Fruit fly (Drosophila melanogaster) whole organism, larva: ENCODE measurements around the gene Gnmt.

Experiments used
- noc ChIP-seq: fragments of 200-800 bp; sonication (Bioruptor generic); optimal IDR thresholded peaks from 3 replicates; lab custom pipeline; 2019; ENCODE audit warnings: missing biosample characterization, mild to moderate bottlenecking, missing genetic modification characterization, moderate library complexity

The Gnmt gene

DNA sequence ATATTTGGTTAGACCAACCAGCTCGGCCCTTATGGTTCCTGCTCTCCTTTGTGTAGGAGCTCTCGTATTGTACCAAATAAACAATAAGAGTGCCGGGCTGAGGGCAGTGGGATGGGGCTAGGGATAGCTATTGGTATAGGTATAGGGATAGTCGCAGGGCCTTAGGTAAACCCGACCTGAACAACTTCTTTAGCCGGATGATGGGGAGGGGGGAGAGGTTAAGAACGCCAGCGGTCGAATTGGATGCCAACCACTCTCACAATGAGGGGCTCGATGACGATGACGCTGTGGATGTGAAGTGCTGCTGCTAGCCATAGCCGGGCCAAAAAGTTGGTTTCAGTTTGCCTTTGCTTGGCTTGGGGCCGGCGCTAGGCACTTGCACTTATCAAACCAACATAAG lies 27.1 kb upstream of the Gnmt start:
- no peak for TF ChIP-seq noc (tag; lab: Kevin White, UChicago)

DNA sequence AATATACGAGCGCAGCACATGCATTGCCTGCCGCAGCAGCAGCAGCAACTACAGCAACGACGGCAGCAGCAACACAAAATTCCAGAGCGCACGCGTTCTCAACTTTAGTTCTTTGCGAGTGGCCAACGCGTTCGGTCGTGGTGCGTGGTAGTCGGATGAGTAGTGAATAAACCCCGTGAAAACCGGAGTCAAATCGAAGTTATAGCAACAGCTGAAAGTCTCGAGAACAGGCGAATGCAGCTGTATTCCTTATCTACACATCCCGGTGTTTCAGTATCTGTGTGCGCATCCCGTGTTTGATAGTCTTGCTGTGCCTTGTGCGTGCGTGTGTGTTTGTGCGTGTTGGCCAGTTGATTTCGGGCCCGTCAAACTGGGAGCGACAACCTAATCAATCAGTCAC lies 26.5 kb upstream of the Gnmt start, which contains the start of gene Dtg:
Gene Dtg, plus strand, starts transcription at position 105 of the 400 bp plus-strand sequence.
- TF ChIP-seq noc (tag; lab: Kevin White, UChicago): no peak

dm6 chr3R:12649099-12650029 lies 25.0 kb upstream of the Gnmt start:
- TF ChIP-seq noc (tag; lab: Kevin White, UChicago): no peak

DNA sequence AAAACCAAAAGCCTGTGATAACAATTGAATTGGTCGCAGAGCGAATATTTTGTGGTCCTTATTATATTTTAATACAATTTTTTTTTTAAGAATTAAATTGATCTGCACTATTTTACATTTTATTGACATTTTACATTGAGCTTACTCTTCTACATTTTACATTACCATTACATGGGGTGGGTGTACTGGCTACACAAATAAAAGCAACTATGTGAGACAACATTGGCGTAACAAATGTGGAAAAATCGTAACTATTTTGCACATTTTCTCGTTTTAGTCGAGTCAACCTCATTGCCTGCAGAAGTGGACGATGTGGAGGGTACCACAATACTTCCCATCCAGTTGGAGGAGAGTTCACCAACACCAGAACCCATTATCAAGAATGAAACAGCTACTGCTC lies 23.9 kb upstream of the Gnmt start:
- no peak for TF ChIP-seq noc (tag; lab: Kevin White, UChicago)

- no peak for TF ChIP-seq noc (tag; lab: Kevin White, UChicago)
Observed at dm6 chr3R:12652736-12653135, 21.7 kb upstream of the Gnmt start.

- TF ChIP-seq noc (tag; lab: Kevin White, UChicago): peak; percentile 67
Observed at dm6 chr3R:12653511-12654252, 20.7 kb upstream of the Gnmt start.

- TF ChIP-seq noc (tag; lab: Kevin White, UChicago): no peak
Observed at dm6 chr3R:12654253-12654623, 20.2 kb upstream of the Gnmt start, which contains the start of gene CG6225. Gene CG6225, plus strand, starts transcription at chr3R:12654577.

DNA sequence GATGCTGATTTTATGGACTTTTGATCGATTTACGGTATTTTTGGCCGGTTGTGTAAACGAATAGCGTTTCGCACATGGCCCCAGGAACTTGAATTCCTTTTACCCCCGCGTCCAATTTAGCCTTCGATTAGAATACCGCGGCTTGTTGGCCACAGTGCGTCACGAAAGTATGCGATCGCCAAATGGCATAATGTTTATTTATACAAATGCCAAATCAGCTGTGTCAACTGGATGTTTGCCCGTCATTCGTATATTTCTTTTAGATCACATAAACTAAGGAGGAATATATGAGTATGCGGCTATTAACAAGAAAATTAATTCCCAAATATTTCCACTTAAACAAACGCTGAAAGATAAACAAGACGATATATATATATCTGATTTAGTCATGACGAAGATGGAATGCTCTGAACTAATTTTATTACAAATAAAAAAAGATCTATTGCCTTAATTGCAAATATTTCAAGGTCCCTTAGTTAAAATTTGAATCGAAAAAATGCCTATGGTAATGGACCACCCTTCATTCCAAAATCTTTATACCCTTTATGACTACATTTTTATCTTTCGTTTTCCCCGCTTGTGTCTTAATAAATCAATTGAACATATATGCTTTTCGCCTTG lies 17.4 kb upstream of the Gnmt start:
- TF ChIP-seq noc (tag; lab: Kevin White, UChicago): peak; percentile 9

dm6 chr3R:12662531-12662930 lies 11.9 kb upstream of the Gnmt start, which contains the start of gene CG14395:
Gene CG14395, plus strand, starts transcription at chr3R:12662831.
- TF ChIP-seq noc (tag; lab: Kevin White, UChicago): no peak

DNA sequence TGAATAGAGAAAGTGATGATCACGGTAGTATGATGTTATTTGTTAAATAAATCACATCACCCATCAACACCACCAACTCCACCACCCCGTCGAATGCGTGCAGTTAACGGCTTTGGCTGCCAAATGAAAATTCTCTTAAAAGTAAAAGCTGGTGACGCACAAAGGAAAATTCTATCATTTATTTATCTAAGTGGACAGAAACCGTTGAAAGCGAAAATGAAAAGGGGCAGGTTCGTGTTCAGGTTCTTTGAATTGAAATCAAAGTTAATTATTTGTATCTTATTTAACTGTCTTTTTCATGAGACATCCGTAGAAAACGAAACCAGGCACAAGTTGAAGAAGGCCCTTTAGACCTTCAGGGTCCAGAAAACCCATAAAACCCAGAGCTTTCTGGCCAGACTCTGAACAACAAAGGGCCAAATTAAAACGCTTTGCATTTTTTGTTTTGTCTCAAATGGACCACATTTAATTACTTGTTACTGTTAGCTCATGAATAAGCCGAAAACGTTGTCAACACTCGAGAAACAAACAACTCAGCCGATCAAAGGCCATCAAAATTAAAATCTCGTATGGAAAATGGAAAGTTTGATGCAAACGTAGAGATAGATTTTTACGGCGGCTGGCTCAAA lies 8.1 kb upstream of the Gnmt start:
- TF ChIP-seq noc (tag; lab: Kevin White, UChicago): no peak

- TF ChIP-seq noc (tag; lab: Kevin White, UChicago): no peak
Observed at dm6 chr3R:12676160-12676559, 1.8 kb downstream of the Gnmt start, which contains the start of gene CG43630. Gene CG43630, minus strand, starts transcription at chr3R:12676260.

DNA sequence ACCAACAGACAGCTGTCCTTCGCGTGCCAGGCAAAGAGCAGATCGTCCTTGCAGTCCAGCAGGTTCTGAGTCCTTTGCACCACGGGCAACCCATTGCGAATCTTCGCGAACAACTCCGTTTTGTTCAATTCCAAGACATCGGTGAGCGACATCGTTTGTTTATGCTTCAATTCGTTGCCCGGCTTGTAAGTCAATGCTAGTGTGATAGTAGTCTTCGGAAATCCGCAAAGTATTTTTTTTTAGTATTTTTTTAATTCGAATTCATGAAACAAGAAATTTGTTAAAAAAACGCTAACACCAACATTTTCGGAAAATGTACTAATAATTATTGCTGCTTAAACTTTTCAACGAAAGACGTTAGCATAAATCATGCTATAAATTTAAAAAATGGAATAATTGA lies 4.4 kb downstream of the Gnmt start, which contains the start of gene mbo:
Gene mbo, minus strand, starts transcription at position 203 of the 400 bp plus-strand sequence.
- TF ChIP-seq noc (tag; lab: Kevin White, UChicago): no peak

DNA sequence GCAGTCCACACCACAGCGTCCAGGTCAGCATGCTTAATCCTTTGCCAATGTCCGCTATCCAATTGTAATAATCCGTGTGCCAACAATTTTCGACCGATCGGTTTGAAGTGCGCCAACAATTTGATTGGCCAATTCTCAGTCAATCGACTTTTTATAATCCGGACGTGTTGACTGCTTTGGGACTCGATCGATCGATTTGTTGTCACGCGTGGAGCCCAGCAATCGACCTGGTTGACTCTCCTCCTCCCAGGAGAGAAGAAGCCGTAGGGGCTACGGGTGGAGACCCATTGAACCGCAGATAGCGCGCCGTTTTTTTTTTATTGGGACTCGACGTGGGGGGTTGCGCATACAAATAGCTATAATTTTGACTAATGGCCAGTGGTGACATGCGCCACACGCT lies 6.9 kb downstream of the Gnmt start, which contains the start of gene Cyp313a4:
Gene Cyp313a4, minus strand, starts transcription at position 101 of the 400 bp plus-strand sequence.
- no peak for TF ChIP-seq noc (tag; lab: Kevin White, UChicago)

dm6 chr3R:12685290-12685689 lies 10.9 kb downstream of the Gnmt start:
- TF ChIP-seq noc (tag; lab: Kevin White, UChicago): peak; percentile 41

DNA sequence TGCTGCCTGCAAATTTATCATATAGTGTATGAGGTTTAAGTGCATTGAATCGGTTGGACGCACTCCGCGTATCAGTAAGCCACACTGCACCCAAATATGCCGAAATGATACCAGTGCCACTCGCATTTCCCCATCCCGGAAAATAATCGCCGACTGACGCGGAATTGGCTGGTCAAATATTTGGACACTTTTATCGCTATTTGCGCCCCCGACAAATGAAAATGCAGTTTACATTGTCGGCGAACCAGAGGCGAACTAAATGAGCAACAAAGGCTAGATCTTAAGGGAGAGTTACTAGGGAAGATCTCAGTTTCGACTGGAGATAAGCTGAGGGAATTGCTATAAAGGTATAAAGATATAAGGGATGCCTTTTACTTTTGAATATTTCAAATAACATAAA lies 13.7 kb downstream of the Gnmt start:
- no peak for TF ChIP-seq noc (tag; lab: Kevin White, UChicago)
